Worm (Caenorhabditis elegans) whole organism, midembryonic: Measurements from ENCODE around the gene cyp-35A3.

Experiments
- T22C8.4 ChIP-seq: fragments of 200-800 bp; sonication (Bioruptor generic); IDR thresholded peaks from 2 replicates; pipeline ENCODE4 v1.3.6; 2022; ENCODE audit warnings: missing genetic modification characterization, missing compliant biosample characterization
- klf-2 ChIP-seq: fragments of 200-800 bp; sonication (Bioruptor generic); conservative IDR thresholded peaks from 2 replicates; pipeline ENCODE4 v1.3.6; 2022; ENCODE audit warnings: missing genetic modification reagents, missing genetic modification characterization, missing compliant biosample characterization
- tab-1 ChIP-seq: fragments of 200-800 bp; sonication (Bioruptor generic); IDR thresholded peaks from 2 replicates; pipeline ENCODE4 v1.3.6; 2022; ENCODE audit warnings: missing genetic modification characterization, missing compliant biosample characterization
- ztf-23 ChIP-seq: fragments of 200-800 bp; sonication (Bioruptor generic); IDR thresholded peaks from 2 replicates; pipeline ENCODE4 v1.3.6; 2022; ENCODE audit warnings: missing genetic modification reagents, missing genetic modification characterization, missing compliant biosample characterization

- TF ChIP-seq tab-1 (GFP tag; lab: Robert Waterston, UW) (no peak), ztf-23 (no peak), T22C8.4 (GFP tag; lab: Robert Waterston, UW) (no peak), klf-2 (no peak)
Measured at ce11 chrV:4005219-4005618, 17.2 kb upstream of the cyp-35A3 start, which contains the start of gene srh-8.
